Fruit fly (Drosophila melanogaster): Measurements from ENCODE around the gene GluRIIA.

Gene GluRIIA

dm6 chr2L:5542944-5543515, 11.8 kb upstream of the GluRIIA start (continued):
- TF ChIP-seq Ssrp (tag; optimal IDR thresholded peaks at IDR 0.05): no peak
- TF ChIP-seq trh (GFP tag; optimal IDR thresholded peaks at IDR 0.05): no peak
- TF ChIP-seq HHEX (GFP tag; optimal IDR thresholded peaks at IDR 0.05): peak; percentile 43
- peak; percentile 68 for TF ChIP-seq Fer1 (GFP tag; optimal IDR thresholded peaks at IDR 0.05)
- peak; percentile 57 for TF ChIP-seq PHDP (tag; optimal IDR thresholded peaks at IDR 0.05)
- TF ChIP-seq ase (GFP tag; IDR thresholded peaks at IDR 0.05): peak; percentile 42; the same call in 1 of the 3 replicates
- peak; percentile 0 for TF ChIP-seq Dip3 (GFP tag; optimal IDR thresholded peaks at IDR 0.05)
- peak; percentile 43 for TF ChIP-seq CG8924 (tag; optimal IDR thresholded peaks at IDR 0.05)
- TF ChIP-seq kay (GFP tag; optimal IDR thresholded peaks at IDR 0.05): peak; percentile 11
- TF ChIP-seq CG14965 (GFP tag; optimal IDR thresholded peaks at IDR 0.05; ENCODE audit: borderline replicate concordance): no peak
- peak; percentile 15 for TF ChIP-seq CG13624 (GFP tag; optimal IDR thresholded peaks at IDR 0.05)
- peak; percentile 86 for TF ChIP-seq CG34422 (GFP tag; IDR thresholded peaks at IDR 0.05)
- 0 out of 2 replicates have a peak, but pooled peaks have one; percentile 6 for TF ChIP-seq CG1024 (GFP tag; IDR thresholded peaks at IDR 0.05)
- no peak; the same call in 1 of the 2 replicates for TF ChIP-seq CG31224 (GFP tag; IDR thresholded peaks at IDR 0.05)
- peak; percentile 14 for TF ChIP-seq CG18011 (GFP tag; optimal IDR thresholded peaks at IDR 0.05)
- TF ChIP-seq vvl (GFP tag; IDR thresholded peaks at IDR 0.05): peak; percentile 79
- peak; percentile 36; the same call in 1 of the 3 replicates for TF ChIP-seq CG16813 (GFP tag; IDR thresholded peaks at IDR 0.05; ENCODE audit: partially characterized antibody)
- TF ChIP-seq ken (GFP tag; IDR thresholded peaks at IDR 0.05): no peak; the same call in 2 of the 3 replicates
- no peak for TF ChIP-seq Jarid2 (GFP tag; optimal IDR thresholded peaks at IDR 0.05)
- peak; percentile 50 for TF ChIP-seq CG4424 (GFP tag; optimal IDR thresholded peaks at IDR 0.05)
- TF ChIP-seq tll (GFP tag; optimal IDR thresholded peaks at IDR 0.05): no peak
- 0 out of 2 replicates have a peak, but pooled peaks have one; percentile 23 for TF ChIP-seq CG11696 (GFP tag; IDR thresholded peaks at IDR 0.05)
- TF ChIP-seq CG1603 (tag; optimal IDR thresholded peaks at IDR 0.05): peak; percentile 63
- TF ChIP-seq CG6254 (GFP tag; optimal IDR thresholded peaks at IDR 0.05): no peak
- peak; percentile 58 for TF ChIP-seq CG6854 (GFP tag; optimal IDR thresholded peaks at IDR 0.05)
- TF ChIP-seq ind (GFP tag; optimal IDR thresholded peaks at IDR 0.05): peak; percentile 61
- TF ChIP-seq CG7987 (GFP tag; optimal IDR thresholded peaks at IDR 0.05): peak; percentile 42
- no peak for TF ChIP-seq D19B (GFP tag; optimal IDR thresholded peaks at IDR 0.05)
- TF ChIP-seq ab (GFP tag; optimal IDR thresholded peaks at IDR 0.05): peak; percentile 15
- no peak for TF ChIP-seq lov (optimal IDR thresholded peaks at IDR 0.05)
- TF ChIP-seq lov (GFP tag; IDR thresholded peaks at IDR 0.05): 0 out of 3 replicates have a peak, but pooled peaks have one; percentile 42
- TF ChIP-seq CG32767 (GFP tag; IDR thresholded peaks at IDR 0.05): peak; percentile 58; the same call in 1 of the 2 replicates
- peak; percentile 76; the same call in 2 of the 3 replicates for TF ChIP-seq zfh1 (GFP tag; IDR thresholded peaks at IDR 0.05)
- TF ChIP-seq CG3726 (GFP tag; IDR thresholded peaks at IDR 0.05): 0 out of 3 replicates have a peak, but pooled peaks have one; percentile 29
- no peak for TF ChIP-seq sens-2 (GFP tag; IDR thresholded peaks at IDR 0.05)
- TF ChIP-seq CG4360 (GFP tag; IDR thresholded peaks at IDR 0.05): no peak
- no peak for TF ChIP-seq Sin3A (optimal IDR thresholded peaks at IDR 0.05)
- peak; percentile 41 for TF ChIP-seq zfh2 (GFP tag; optimal IDR thresholded peaks at IDR 0.05)
- peak; percentile 38 for TF ChIP-seq pho (GFP tag; optimal IDR thresholded peaks at IDR 0.05)
- peak; percentile 31 for TF ChIP-seq CG18619 (GFP tag; optimal IDR thresholded peaks at IDR 0.05)
- peak; percentile 71; the same call in 2 of the 3 replicates for TF ChIP-seq dysf (GFP tag; IDR thresholded peaks at IDR 0.05)
- no peak for TF ChIP-seq sqz (GFP tag; optimal IDR thresholded peaks at IDR 0.05)
- no peak for TF ChIP-seq CG8281 (tag; optimal IDR thresholded peaks at IDR 0.05)
- no peak for TF ChIP-seq pfk (GFP tag; optimal IDR thresholded peaks at IDR 0.05)
- peak; percentile 53; the same call in 1 of the 3 replicates for TF ChIP-seq CG11093 (GFP tag; IDR thresholded peaks at IDR 0.05)
- TF ChIP-seq CG17568 (GFP tag; optimal IDR thresholded peaks at IDR 0.05): no peak
- 0 out of 3 replicates have a peak, but pooled peaks have one; percentile 21 for TF ChIP-seq sr (GFP tag; IDR thresholded peaks at IDR 0.05)
- no peak for TF ChIP-seq tap (tag; optimal IDR thresholded peaks at IDR 0.05)
- no peak for TF ChIP-seq Asciz (GFP tag; optimal IDR thresholded peaks at IDR 0.05)
- TF ChIP-seq CG10431 (GFP tag; optimal IDR thresholded peaks at IDR 0.05): no peak
